Fruit fly (Drosophila melanogaster) whole organism, embryonic: ENCODE measurements around the gene CG43165.

ENCODE experiments used
- Atf6 ChIP-seq: fragments of 200-800 bp; sonication (Bioruptor generic); IDR thresholded peaks from 2 replicates; pipeline ENCODE4 v1.3.6; 2022; ENCODE audit warnings: missing biosample characterization, missing genetic modification characterization
- C15 ChIP-seq: fragments of 200-800 bp; sonication (Bioruptor generic); IDR thresholded peaks from 3 replicates; pipeline ENCODE4 v1.3.6; 2022; ENCODE audit warnings: missing biosample characterization, missing genetic modification characterization
- CG10209 ChIP-seq: fragments of 200-800 bp; sonication (Bioruptor generic); optimal IDR thresholded peaks from 3 replicates; lab custom pipeline; 2017; ENCODE audit warnings: missing biosample characterization, mild to moderate bottlenecking, missing genetic modification characterization, missing genetic modification reagents
- CG10654 ChIP-seq: fragments of 200-800 bp; sonication (Bioruptor generic); optimal IDR thresholded peaks from 2 replicates; lab custom pipeline; 2016; ENCODE audit warnings: missing biosample characterization, missing genetic modification characterization
- CG11398 ChIP-seq: fragments of 200-800 bp; sonication (Bioruptor generic); optimal IDR thresholded peaks from 2 replicates; lab custom pipeline; 2016; ENCODE audit warnings: missing biosample characterization, missing genetic modification characterization
- CG11560 ChIP-seq: fragments of 200-800 bp; sonication (Bioruptor generic); IDR thresholded peaks from 3 replicates; pipeline ENCODE4 v1.3.6; 2022; ENCODE audit warnings: missing biosample characterization, missing genetic modification characterization
- CG12155 ChIP-seq: fragments of 200-800 bp; sonication (Bioruptor generic); optimal IDR thresholded peaks from 3 replicates; lab custom pipeline; 2016; ENCODE audit warnings: missing biosample characterization, missing genetic modification characterization
- CG13296 ChIP-seq: fragments of 200-800 bp; sonication (Bioruptor generic); optimal IDR thresholded peaks from 3 replicates; lab custom pipeline; 2018; ENCODE audit warnings: missing biosample characterization, mild to moderate bottlenecking, missing genetic modification characterization
- CG13894 ChIP-seq: fragments of 200-800 bp; sonication (Bioruptor generic); optimal IDR thresholded peaks from 3 replicates; lab custom pipeline; 2018; ENCODE audit warnings: missing biosample characterization, mild to moderate bottlenecking, missing genetic modification characterization, moderate library complexity
- CG15269 ChIP-seq: fragments of 200-800 bp; sonication (Bioruptor generic); optimal IDR thresholded peaks from 2 replicates; lab custom pipeline; 2018; ENCODE audit warnings: missing biosample characterization, mild to moderate bottlenecking, missing genetic modification characterization, moderate library complexity
- CG1603 ChIP-seq: fragments of 200-800 bp; sonication (Bioruptor generic); optimal IDR thresholded peaks from 2 replicates; lab custom pipeline; 2019; ENCODE audit warnings: missing biosample characterization, mild to moderate bottlenecking, missing genetic modification characterization, moderate library complexity
- CG17361 ChIP-seq: fragments of 200-800 bp; sonication (Bioruptor generic); IDR thresholded peaks from 3 replicates; pipeline ENCODE4 v1.3.6; 2022; ENCODE audit warnings: missing biosample characterization, missing genetic modification characterization
- CG2202 ChIP-seq: fragments of 200-800 bp; sonication (Bioruptor generic); optimal IDR thresholded peaks from 2 replicates; lab custom pipeline; 2018; ENCODE audit warnings: missing biosample characterization, mild to moderate bottlenecking, missing genetic modification characterization
- CG30431 ChIP-seq: fragments of 200-800 bp; sonication (Bioruptor generic); optimal IDR thresholded peaks from 2 replicates; lab custom pipeline; 2017; ENCODE audit warnings: missing biosample characterization, missing genetic modification characterization
- CG3726 ChIP-seq: fragments of 200-800 bp; sonication (Bioruptor generic); IDR thresholded peaks from 3 replicates; pipeline ENCODE4, ENCODE4 v1.3.6; 2022; ENCODE audit warnings: missing biosample characterization, missing genetic modification characterization
- CG3847 ChIP-seq: fragments of 200-800 bp; sonication (Bioruptor generic); IDR thresholded peaks from 2 replicates; pipeline ENCODE4 v1.3.6; 2022; ENCODE audit warnings: missing biosample characterization, missing genetic modification characterization
- CG7357 ChIP-seq: fragments of 200-800 bp; sonication (Bioruptor generic); IDR thresholded peaks from 3 replicates; pipeline ENCODE4 v1.3.6; 2022; ENCODE audit warnings: missing biosample characterization, missing genetic modification characterization
- CG9932 ChIP-seq: fragments of 200-800 bp; sonication (Bioruptor generic); IDR thresholded peaks from 2 replicates; pipeline ENCODE4 v1.3.6; 2022; ENCODE audit warnings: missing biosample characterization, missing genetic modification characterization
- CTCF ChIP-seq: fragments of 200-800 bp; sonication (Bioruptor generic); optimal IDR thresholded peaks from 2 replicates; lab custom pipeline; 2017; ENCODE audit warnings: missing biosample characterization, mild to moderate bottlenecking, missing genetic modification characterization, moderate library complexity
- CoRest ChIP-seq: fragments of 200-800 bp; sonication (Bioruptor generic); optimal IDR thresholded peaks from 3 replicates; lab custom pipeline; 2018; ENCODE audit warnings: missing biosample characterization, mild to moderate bottlenecking, missing genetic modification characterization, moderate library complexity
- Ets97D ChIP-seq: fragments of 200-800 bp; sonication (Bioruptor generic); optimal IDR thresholded peaks from 3 replicates; lab custom pipeline; 2016; ENCODE audit warnings: missing biosample characterization, missing genetic modification characterization
- HLH3B ChIP-seq: fragments of 200-800 bp; sonication (Bioruptor generic); IDR thresholded peaks from 2 replicates; pipeline ENCODE4 v1.3.6; 2022; ENCODE audit warnings: missing biosample characterization, missing genetic modification characterization
- MESR4 ChIP-seq: fragments of 200-800 bp; sonication (Bioruptor generic); optimal IDR thresholded peaks from 2 replicates; lab custom pipeline; 2018; ENCODE audit warnings: missing biosample characterization, mild to moderate bottlenecking, missing genetic modification characterization, moderate library complexity
- MTF-1 ChIP-seq: fragments of 200-800 bp; sonication (Bioruptor generic); optimal IDR thresholded peaks from 2 replicates; lab custom pipeline; 2018; ENCODE audit warnings: missing biosample characterization, mild to moderate bottlenecking, missing genetic modification characterization, borderline replicate concordance
- Mad ChIP-seq: fragments of 200-800 bp; sonication (Bioruptor generic); optimal IDR thresholded peaks from 2 replicates; lab custom pipeline; 2016; ENCODE audit warnings: missing biosample characterization, missing genetic modification characterization
- Meics ChIP-seq: fragments of 200-800 bp; sonication (Bioruptor generic); optimal IDR thresholded peaks from 2 replicates; lab custom pipeline; 2017; ENCODE audit warnings: missing biosample characterization, mild to moderate bottlenecking, missing genetic modification characterization
- Nf-YC ChIP-seq: fragments of 200-800 bp; optimal IDR thresholded peaks from 3 replicates; lab custom pipeline; 2019; ENCODE audit warnings: missing biosample characterization, mild to moderate bottlenecking, missing genetic modification characterization, moderate library complexity
- Usf ChIP-seq: fragments of 200-800 bp; sonication (Bioruptor generic); optimal IDR thresholded peaks from 2 replicates; lab custom pipeline; 2017; ENCODE audit warnings: missing genotype, missing biosample characterization, missing genetic modification characterization
- Xbp1 ChIP-seq: fragments of 200-800 bp; sonication (Bioruptor generic); optimal IDR thresholded peaks from 3 replicates; lab custom pipeline; 2016; ENCODE audit warnings: missing biosample characterization, mild to moderate bottlenecking, missing genetic modification characterization
- ash1 ChIP-seq: fragments of 200-800 bp; sonication (Bioruptor generic); optimal IDR thresholded peaks from 2 replicates; lab custom pipeline; 2018; ENCODE audit warnings: missing biosample characterization, mild to moderate bottlenecking, missing genetic modification characterization
- bab2 ChIP-seq: fragments of 200-800 bp; sonication (Bioruptor generic); optimal IDR thresholded peaks from 2 replicates; lab custom pipeline; 2016; ENCODE audit warnings: missing biosample characterization, missing genetic modification characterization
- btn ChIP-seq: fragments of 200-800 bp; sonication (Bioruptor generic); optimal IDR thresholded peaks from 2 replicates; lab custom pipeline; 2016; ENCODE audit warnings: missing biosample characterization, missing genetic modification characterization
- croc ChIP-seq: fragments of 200-800 bp; sonication (Bioruptor generic); conservative IDR thresholded peaks from 3 replicates; pipeline ENCODE4 v1.3.6; 2022; ENCODE audit warnings: missing biosample characterization, missing genetic modification characterization
- dmrt11E ChIP-seq: fragments of 200-800 bp; sonication (Bioruptor generic); optimal IDR thresholded peaks from 3 replicates; lab custom pipeline; 2018; ENCODE audit warnings: missing biosample characterization, mild to moderate bottlenecking, missing genetic modification characterization, moderate library complexity
- dpn ChIP-seq, 2 experiments: fragments of 200-800 bp; sonication (Bioruptor generic); optimal IDR thresholded peaks; 3 replicates each; lab custom pipeline; 2016; ENCODE audit warnings: missing biosample characterization in 2 of 2, missing genetic modification characterization in 2 of 2
- en ChIP-seq: fragments of 200-800 bp; sonication (Bioruptor generic); optimal IDR thresholded peaks from 2 replicates; lab custom pipeline; 2016; ENCODE audit warnings: missing biosample characterization, missing genetic modification characterization
- esg ChIP-seq: fragments of 200-800 bp; sonication (Bioruptor generic); conservative IDR thresholded peaks from 2 replicates; pipeline ENCODE4 v1.3.6; 2022; ENCODE audit warnings: missing biosample characterization, missing genetic modification characterization
- gem ChIP-seq: fragments of 200-800 bp; sonication (Bioruptor generic); optimal IDR thresholded peaks from 2 replicates; lab custom pipeline; 2019; ENCODE audit warnings: missing biosample characterization, mild to moderate bottlenecking, missing genetic modification characterization, moderate library complexity
- gfzf ChIP-seq: fragments of 200-800 bp; sonication (Bioruptor generic); optimal IDR thresholded peaks from 2 replicates; lab custom pipeline; 2016; ENCODE audit warnings: missing biosample characterization, mild to moderate bottlenecking, missing genetic modification characterization, moderate library complexity
- jigr1 ChIP-seq: fragments of 200-800 bp; sonication (Bioruptor generic); IDR thresholded peaks from 3 replicates; pipeline ENCODE4 v1.3.6; 2022; ENCODE audit warnings: missing biosample characterization, missing genetic modification characterization
- nerfin-1 ChIP-seq: fragments of 200-800 bp; sonication (Bioruptor generic); optimal IDR thresholded peaks from 3 replicates; lab custom pipeline; 2019; ENCODE audit warnings: missing biosample characterization, mild to moderate bottlenecking, missing genetic modification characterization, moderate library complexity
- oc ChIP-seq: fragments of 200-800 bp; sonication (Bioruptor generic); optimal IDR thresholded peaks from 2 replicates; lab custom pipeline; 2018; ENCODE audit warnings: missing biosample characterization, mild to moderate bottlenecking, missing genetic modification characterization, moderate library complexity
- phol ChIP-seq: fragments of 200-800 bp; sonication (Bioruptor generic); optimal IDR thresholded peaks from 3 replicates; lab custom pipeline; 2018; ENCODE audit warnings: missing biosample characterization, mild to moderate bottlenecking, missing genetic modification characterization, moderate library complexity
- pzg ChIP-seq: fragments of 200-800 bp; sonication (Bioruptor generic); optimal IDR thresholded peaks from 3 replicates; lab custom pipeline; 2018; ENCODE audit warnings: missing biosample characterization, mild to moderate bottlenecking, missing genetic modification characterization, moderate library complexity
- seq ChIP-seq: fragments of 200-800 bp; sonication (Bioruptor generic); IDR thresholded peaks from 2 replicates; pipeline ENCODE4 v1.3.6; 2022; ENCODE audit warnings: missing biosample characterization, missing genetic modification characterization
- shn ChIP-seq: fragments of 200-800 bp; sonication (Bioruptor generic); optimal IDR thresholded peaks from 3 replicates; lab custom pipeline; 2016; ENCODE audit warnings: missing biosample characterization, missing genetic modification characterization
- sr ChIP-seq: fragments of 200-800 bp; sonication (Bioruptor generic); IDR thresholded peaks from 3 replicates; pipeline ENCODE4 v1.3.6; 2022; ENCODE audit warnings: missing biosample characterization, missing genetic modification characterization
- stwl ChIP-seq: fragments of 200-800 bp; sonication (Bioruptor generic); optimal IDR thresholded peaks from 3 replicates; lab custom pipeline; 2018; ENCODE audit warnings: missing biosample characterization, mild to moderate bottlenecking, missing genetic modification characterization, moderate library complexity
- sug ChIP-seq: fragments of 200-800 bp; optimal IDR thresholded peaks from 2 replicates; lab custom pipeline; 2019; ENCODE audit warnings: missing biosample characterization, mild to moderate bottlenecking, missing genetic modification characterization, moderate library complexity
- tin ChIP-seq: fragments of 200-800 bp; sonication (Bioruptor generic); optimal IDR thresholded peaks from 3 replicates; lab custom pipeline; 2016; ENCODE audit warnings: missing biosample characterization, missing genetic modification characterization
- vvl ChIP-seq: fragments of 200-800 bp; sonication (Bioruptor generic); IDR thresholded peaks from 2 replicates; pipeline ENCODE4 v1.3.6; 2022; ENCODE audit warnings: missing biosample characterization, missing genetic modification characterization
- zen2 ChIP-seq: fragments of 200-800 bp; sonication (Bioruptor generic); IDR thresholded peaks from 3 replicates; pipeline ENCODE4 v1.3.6; 2022; ENCODE audit warnings: missing biosample characterization, missing genetic modification characterization; ENCODE audit not compliant: partially characterized antibody

Gene CG43165

DNA sequence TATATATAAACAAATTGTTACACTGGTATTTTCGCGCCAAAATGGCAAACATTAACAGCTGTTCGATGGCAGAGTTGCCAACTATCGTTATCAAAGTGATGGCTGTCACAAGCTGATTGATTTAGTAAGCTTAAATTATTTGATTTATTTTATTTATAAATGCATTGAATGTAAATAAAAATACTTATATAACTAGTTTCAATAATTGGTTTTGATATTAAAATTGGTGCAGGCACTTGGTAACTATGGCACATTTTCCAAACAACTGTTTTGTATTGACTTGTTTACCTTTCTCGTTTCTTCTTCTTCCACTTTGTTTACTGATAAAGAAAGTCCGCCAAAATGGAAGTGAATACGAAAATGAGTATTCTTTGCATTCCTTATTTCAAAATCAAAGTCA, 16.8 kb upstream of the CG43165 start, which contains the start of gene cutlet (continued):
- no peak for TF ChIP-seq CG15269 (tag; lab: Kevin White, UChicago)
- peak; percentile 6 for TF ChIP-seq CTCF (GFP tag; lab: Kevin White, UChicago)
- TF ChIP-seq CG3726: no peak
- TF ChIP-seq shn (GFP tag; lab: Kevin White, UChicago): no peak
- no peak for TF ChIP-seq Atf6 (GFP tag; lab: Robert Waterston, UW)
- no peak for TF ChIP-seq btn (GFP tag; lab: Kevin White, UChicago)
- TF ChIP-seq en (GFP tag; lab: Kevin White, UChicago): no peak
- TF ChIP-seq sug: peak; percentile 25
- no peak for TF ChIP-seq oc
- TF ChIP-seq CG17361: 0 out of 3 replicates have a peak, but pooled peaks have one; percentile 8
- TF ChIP-seq gem (tag; lab: Kevin White, UChicago): no peak
- TF ChIP-seq CG10654 (GFP tag; lab: Kevin White, UChicago): no peak
- no peak for TF ChIP-seq CG9932
- peak; percentile 7 for TF ChIP-seq Ets97D (GFP tag; lab: Kevin White, UChicago)
- peak; percentile 59 for TF ChIP-seq stwl (tag; lab: Kevin White, UChicago)
- peak; percentile 99 for TF ChIP-seq phol (tag; lab: Kevin White, UChicago)
- TF ChIP-seq pzg (GFP tag; lab: Kevin White, UChicago): peak; percentile 63
- no peak for TF ChIP-seq CG13894 (tag; lab: Kevin White, UChicago)
- TF ChIP-seq dmrt11E (tag; lab: Kevin White, UChicago): no peak
- TF ChIP-seq CoRest: peak; percentile 31
- TF ChIP-seq tin (GFP tag; lab: Kevin White, UChicago): no peak
- no peak for TF ChIP-seq MTF-1 (GFP tag; lab: Kevin White, UChicago)
- no peak for TF ChIP-seq Xbp1 (GFP tag; lab: Kevin White, UChicago)
- TF ChIP-seq croc (GFP tag; lab: Robert Waterston, UW): no peak
- TF ChIP-seq C15 (GFP tag; lab: Robert Waterston, UW): no peak
- TF ChIP-seq Usf: no peak
- TF ChIP-seq CG11398: no peak
- TF ChIP-seq CG3847: peak; percentile 57
- TF ChIP-seq MESR4 (GFP tag; lab: Kevin White, UChicago): no peak
- TF ChIP-seq CG13296 (GFP tag; lab: Kevin White, UChicago): no peak
- no peak for TF ChIP-seq dpn (GFP tag; optimal IDR thresholded peaks at IDR 0.05; lab: Kevin White, UChicago)
- TF ChIP-seq Nf-YC (tag; lab: Kevin White, UChicago): peak; percentile 16
- TF ChIP-seq CG12155 (GFP tag; lab: Kevin White, UChicago): no peak
- TF ChIP-seq CG2202 (tag; lab: Kevin White, UChicago): no peak
- no peak for TF ChIP-seq CG7357 (GFP tag; lab: Robert Waterston, UW)
- peak; percentile 40 for TF ChIP-seq Meics (GFP tag; lab: Kevin White, UChicago)
- no peak for TF ChIP-seq HLH3B (GFP tag; lab: Robert Waterston, UW)
- no peak for TF ChIP-seq zen2
- TF ChIP-seq seq (GFP tag; lab: Robert Waterston, UW): no peak
- TF ChIP-seq nerfin-1 (tag; lab: Kevin White, UChicago): no peak
- TF ChIP-seq esg (GFP tag; lab: Robert Waterston, UW): no peak
- TF ChIP-seq sr (GFP tag; lab: Robert Waterston, UW): no peak
- no peak for TF ChIP-seq Mad (GFP tag; lab: Kevin White, UChicago)
- TF ChIP-seq ash1: no peak
- peak; percentile 28 for TF ChIP-seq CG1603 (tag; lab: Kevin White, UChicago)
- TF ChIP-seq jigr1 (GFP tag; lab: Robert Waterston, UW): no peak; the same call in 2 of the 3 replicates
- TF ChIP-seq CG11560 (tag; lab: Robert Waterston, UW): no peak
- TF ChIP-seq bab2 (GFP tag; lab: Kevin White, UChicago): no peak
- TF ChIP-seq CG10209 (GFP tag; lab: Kevin White, UChicago): no peak
- 0 out of 2 replicates have a peak, but pooled peaks have one; percentile 23 for TF ChIP-seq vvl (GFP tag; lab: Robert Waterston, UW)
- TF ChIP-seq CG30431 (GFP tag; lab: Kevin White, UChicago): no peak
- TF ChIP-seq gfzf (GFP tag; lab: Kevin White, UChicago): peak; percentile 25
